Worm (Caenorhabditis elegans) whole organism, L4/young adult: ENCODE results near the gene C14C6.6.

ENCODE experiments used
- W03F9.2 ChIP-seq: fragments of 150-350 bp; optimal IDR thresholded peaks from 2 replicates; lab custom pipeline; 2014; ENCODE audit warnings: missing biosample characterization, missing genetic modification characterization
- him-1 ChIP-seq: sonication (generic microtip); optimal IDR thresholded peaks from 2 replicates; lab custom pipeline; 2016; ENCODE audit warnings: missing genotype, missing genetic modification reagents, missing genetic modification characterization, missing compliant biosample characterization

ce11 chrV:532046-532445, 15.8 kb downstream of the C14C6.6 start, which contains the start of gene nhr-58:
- TF ChIP-seq him-1 (tag; lab: Kevin White, UChicago) (no peak), W03F9.2 (no peak)
